Fruit fly (Drosophila melanogaster) whole organism, embryonic: ENCODE data around the gene Nf1.
A peak's percentile ranks its signal among the peaks of the same experiment; 100 is the strongest.

Experiments used
- Ada2b ChIP-seq: fragments of 200-800 bp; sonication (Bioruptor generic); IDR thresholded peaks from 2 replicates; pipeline ENCODE4 v1.3.6; 2022; ENCODE audit warnings: missing biosample characterization, missing genetic modification characterization
- Blimp-1 ChIP-seq: fragments of 200-800 bp; sonication (Bioruptor generic); optimal IDR thresholded peaks from 3 replicates; lab custom pipeline; 2018; ENCODE audit warnings: missing biosample characterization, missing genetic modification characterization, mild to moderate bottlenecking, moderate library complexity, missing genetic modification reagents
- CG12659 ChIP-seq: fragments of 200-800 bp; sonication (Bioruptor generic); optimal IDR thresholded peaks from 3 replicates; lab custom pipeline; 2017; ENCODE audit warnings: mild to moderate bottlenecking, missing biosample characterization, missing genetic modification reagents, missing genetic modification characterization
- CG16813 ChIP-seq: fragments of 200-800 bp; sonication (Bioruptor generic); IDR thresholded peaks from 3 replicates; pipeline ENCODE4 v1.3.6; 2022; ENCODE audit warnings: missing biosample characterization, missing genetic modification characterization; ENCODE audit not compliant: partially characterized antibody
- CG17361 ChIP-seq: fragments of 200-800 bp; sonication (Bioruptor generic); IDR thresholded peaks from 3 replicates; pipeline ENCODE4 v1.3.6; 2022; ENCODE audit warnings: missing biosample characterization, missing genetic modification characterization
- CG17829 ChIP-seq: fragments of 200-800 bp; optimal IDR thresholded peaks from 2 replicates; lab custom pipeline; 2019; ENCODE audit warnings: missing biosample characterization, mild to moderate bottlenecking, missing genetic modification characterization, moderate library complexity
- CG18262 ChIP-seq: fragments of 200-800 bp; optimal IDR thresholded peaks from 3 replicates; lab custom pipeline; 2019; ENCODE audit warnings: missing biosample characterization, mild to moderate bottlenecking, missing genetic modification characterization, moderate library complexity
- CG2678 ChIP-seq: fragments of 200-800 bp; sonication (Bioruptor generic); optimal IDR thresholded peaks from 3 replicates; lab custom pipeline; 2019; ENCODE audit warnings: missing biosample characterization, mild to moderate bottlenecking, missing genetic modification characterization, moderate library complexity
- CG30020 ChIP-seq: fragments of 200-800 bp; optimal IDR thresholded peaks from 2 replicates; lab custom pipeline; 2019; ENCODE audit warnings: missing biosample characterization, mild to moderate bottlenecking, missing genetic modification characterization, moderate library complexity
- CG32767 ChIP-seq: fragments of 200-800 bp; sonication (Bioruptor generic); IDR thresholded peaks from 2 replicates; pipeline ENCODE4 v1.3.6; 2022; ENCODE audit warnings: missing biosample characterization, missing genetic modification characterization
- CG34422 ChIP-seq: fragments of 200-800 bp; sonication (Bioruptor generic); IDR thresholded peaks from 3 replicates; pipeline ENCODE4 v1.3.6; 2022; ENCODE audit warnings: missing biosample characterization, missing genetic modification characterization
- CG3995 ChIP-seq: fragments of 200-800 bp; sonication (Bioruptor generic); optimal IDR thresholded peaks from 3 replicates; lab custom pipeline; 2016; ENCODE audit warnings: missing biosample characterization, missing genetic modification characterization
- CG4404 ChIP-seq: fragments of 200-800 bp; sonication (Bioruptor generic); IDR thresholded peaks from 2 replicates; pipeline ENCODE4 v1.3.6; 2022; ENCODE audit warnings: missing biosample characterization, missing genetic modification characterization
- CG4730 ChIP-seq: fragments of 200-800 bp; sonication (Bioruptor generic); IDR thresholded peaks from 2 replicates; pipeline ENCODE4 v1.3.6; 2022; ENCODE audit warnings: missing biosample characterization, missing genetic modification characterization
- CG4820 ChIP-seq: fragments of 200-800 bp; sonication (Bioruptor generic); optimal IDR thresholded peaks from 3 replicates; lab custom pipeline; 2016; ENCODE audit warnings: missing biosample characterization, missing genetic modification characterization
- CG5245 ChIP-seq: fragments of 200-800 bp; sonication (Bioruptor generic); optimal IDR thresholded peaks from 3 replicates; lab custom pipeline; 2016; ENCODE audit warnings: missing biosample characterization, missing genetic modification characterization
- CG6791 ChIP-seq: fragments of 200-800 bp; sonication (Bioruptor generic); IDR thresholded peaks from 3 replicates; pipeline ENCODE4 v1.3.6; 2022; ENCODE audit warnings: missing biosample characterization, missing genetic modification characterization; ENCODE audit not compliant: partially characterized antibody
- CG7271 ChIP-seq: fragments of 200-800 bp; sonication (Bioruptor generic); optimal IDR thresholded peaks from 2 replicates; lab custom pipeline; 2018; ENCODE audit warnings: missing biosample characterization, mild to moderate bottlenecking, missing genetic modification characterization, moderate library complexity
- CG7556 ChIP-seq: fragments of 200-800 bp; sonication (Bioruptor generic); optimal IDR thresholded peaks from 2 replicates; lab custom pipeline; 2017; ENCODE audit warnings: missing biosample characterization, mild to moderate bottlenecking, missing genetic modification characterization
- CG9727 ChIP-seq: fragments of 200-800 bp; sonication (Bioruptor generic); optimal IDR thresholded peaks from 3 replicates; lab custom pipeline; 2017; ENCODE audit warnings: missing biosample characterization, mild to moderate bottlenecking, missing genetic modification characterization
- Dad ChIP-seq: fragments of 200-800 bp; sonication (Bioruptor generic); optimal IDR thresholded peaks from 3 replicates; lab custom pipeline; 2016; ENCODE audit warnings: missing biosample characterization, missing genetic modification characterization
- Dll ChIP-seq: fragments of 200-800 bp; sonication (Bioruptor generic); IDR thresholded peaks from 4 replicates; pipeline ENCODE4 v1.3.6; 2022; ENCODE audit warnings: missing biosample characterization, missing genetic modification characterization; ENCODE audit not compliant: partially characterized antibody
- Eip74EF ChIP-seq, 2 experiments: fragments of 200-800 bp in 1 of 2; fragments of >200 bp in 1 of 2; sonication (Bioruptor generic) in 1 of 2; optimal IDR thresholded peaks; 2 replicates each; lab custom pipeline; 2017 to 2019; ENCODE audit warnings: missing biosample characterization in 2 of 2, missing genetic modification characterization in 2 of 2, mild to moderate bottlenecking in 1 of 2, moderate library complexity in 1 of 2
- Gsc ChIP-seq: fragments of 200-800 bp; sonication (Bioruptor generic); IDR thresholded peaks from 2 replicates; pipeline ENCODE4 v1.3.6; 2022; ENCODE audit warnings: missing biosample characterization, missing genetic modification characterization
- MBD-R2 ChIP-seq: fragments of 200-800 bp; sonication (Bioruptor generic); IDR thresholded peaks from 2 replicates; pipeline ENCODE4 v1.3.6; 2022; ENCODE audit warnings: missing biosample characterization, missing genetic modification characterization
- MESR4 ChIP-seq: fragments of 200-800 bp; sonication (Bioruptor generic); optimal IDR thresholded peaks from 2 replicates; lab custom pipeline; 2018; ENCODE audit warnings: missing biosample characterization, mild to moderate bottlenecking, missing genetic modification characterization, moderate library complexity
- Myb ChIP-seq: fragments of 200-800 bp; sonication (Bioruptor generic); optimal IDR thresholded peaks from 2 replicates; lab custom pipeline; 2016; ENCODE audit warnings: missing biosample characterization, missing genetic modification characterization
- Nf-YC ChIP-seq: fragments of 200-800 bp; optimal IDR thresholded peaks from 3 replicates; lab custom pipeline; 2019; ENCODE audit warnings: missing biosample characterization, mild to moderate bottlenecking, missing genetic modification characterization, moderate library complexity
- Sry-δ ChIP-seq: fragments of 200-800 bp; sonication (Bioruptor generic); optimal IDR thresholded peaks from 2 replicates; lab custom pipeline; 2016; ENCODE audit warnings: missing biosample characterization, missing genetic modification characterization
- TFAM ChIP-seq: fragments of 200-800 bp; sonication (Bioruptor generic); optimal IDR thresholded peaks from 2 replicates; lab custom pipeline; 2017; ENCODE audit warnings: missing biosample characterization, missing genetic modification characterization, inconsistent platforms
- btn ChIP-seq: fragments of 200-800 bp; sonication (Bioruptor generic); optimal IDR thresholded peaks from 2 replicates; lab custom pipeline; 2016; ENCODE audit warnings: missing biosample characterization, missing genetic modification characterization
- chinmo ChIP-seq: fragments of 200-800 bp; sonication (Bioruptor generic); IDR thresholded peaks from 4 replicates; pipeline ENCODE4 v1.3.6; 2022; ENCODE audit warnings: missing biosample characterization, missing genetic modification characterization; ENCODE audit not compliant: partially characterized antibody
- cwo ChIP-seq: fragments of 200-800 bp; sonication (Bioruptor generic); optimal IDR thresholded peaks from 3 replicates; lab custom pipeline; 2017; ENCODE audit warnings: missing biosample characterization, missing genetic modification characterization, mild to moderate bottlenecking, moderate library complexity, missing genetic modification reagents
- dimm ChIP-seq: fragments of 200-800 bp; sonication (Bioruptor generic); IDR thresholded peaks from 2 replicates; pipeline ENCODE4 v1.3.6; 2022; ENCODE audit warnings: missing biosample characterization, missing genetic modification characterization
- dmrt99B ChIP-seq: fragments of 200-800 bp; sonication (Bioruptor generic); optimal IDR thresholded peaks from 2 replicates; lab custom pipeline; 2018; ENCODE audit warnings: missing biosample characterization, mild to moderate bottlenecking, missing genetic modification characterization, moderate library complexity
- dpn ChIP-seq, 2 experiments: fragments of 200-800 bp; sonication (Bioruptor generic); optimal IDR thresholded peaks; 3 replicates each; lab custom pipeline; 2016; ENCODE audit warnings: missing biosample characterization in 2 of 2, missing genetic modification characterization in 2 of 2
- eve ChIP-seq, 2 experiments: fragments of >200 bp; optimal IDR thresholded peaks; 2 replicates each; lab custom pipeline; 2017; ENCODE audit warnings: missing biosample characterization in 2 of 2, missing genetic modification characterization in 2 of 2
- fru ChIP-seq: fragments of >200 bp; optimal IDR thresholded peaks from 2 replicates; lab custom pipeline; 2017
- gfzf ChIP-seq: fragments of 200-800 bp; sonication (Bioruptor generic); optimal IDR thresholded peaks from 2 replicates; lab custom pipeline; 2016; ENCODE audit warnings: missing biosample characterization, mild to moderate bottlenecking, missing genetic modification characterization, moderate library complexity
- grau ChIP-seq: fragments of 200-800 bp; optimal IDR thresholded peaks from 3 replicates; lab custom pipeline; 2019; ENCODE audit warnings: missing biosample characterization, mild to moderate bottlenecking, missing genetic modification characterization, moderate library complexity
- grn ChIP-seq: fragments of 200-800 bp; sonication (Bioruptor generic); optimal IDR thresholded peaks from 3 replicates; lab custom pipeline; 2017; ENCODE audit warnings: missing biosample characterization, missing genetic modification characterization
- gsb ChIP-seq: fragments of 200-800 bp; sonication (Bioruptor generic); IDR thresholded peaks from 2 replicates; pipeline ENCODE4 v1.3.6; 2022; ENCODE audit warnings: missing biosample characterization, missing genetic modification characterization
- pnt ChIP-seq: fragments of 200-800 bp; sonication (Bioruptor generic); optimal IDR thresholded peaks from 3 replicates; lab custom pipeline; 2016; ENCODE audit warnings: missing biosample characterization, missing genetic modification characterization
- repo ChIP-seq: fragments of 200-800 bp; sonication (Bioruptor generic); optimal IDR thresholded peaks from 2 replicates; lab custom pipeline; 2016; ENCODE audit warnings: missing biosample characterization, missing genetic modification characterization
- scrt ChIP-seq: fragments of 200-800 bp; sonication (Bioruptor generic); optimal IDR thresholded peaks from 2 replicates; lab custom pipeline; 2018; ENCODE audit warnings: missing biosample characterization, mild to moderate bottlenecking, missing genetic modification characterization, moderate library complexity
- slp2 ChIP-seq: fragments of 200-800 bp; sonication (Bioruptor generic); optimal IDR thresholded peaks from 2 replicates; lab custom pipeline; 2016; ENCODE audit warnings: missing biosample characterization, missing genetic modification characterization
- so ChIP-seq: fragments of 200-800 bp; sonication (Bioruptor generic); IDR thresholded peaks from 3 replicates; pipeline ENCODE4 v1.3.6; 2022; ENCODE audit warnings: missing biosample characterization, missing genetic modification characterization

Gene Nf1

dm6 chr3R:26036153-26037144 is 53.6 kb downstream of the Nf1 start (continued):
- TF ChIP-seq grn (GFP tag; lab: Kevin White, UChicago) (peak; percentile 45), Ada2b (GFP tag; lab: Robert Waterston, UW) (no peak; the same call in 1 of the 2 replicates), scrt (peak; percentile 36), Dad (GFP tag; lab: Kevin White, UChicago) (peak; percentile 62), Dll (no peak), Sry-δ (no peak), MESR4 (GFP tag; lab: Kevin White, UChicago) (no peak), so (GFP tag; lab: Robert Waterston, UW) (peak; percentile 45; the same call in 1 of the 3 replicates), CG4820 (peak; percentile 88), CG18262 (peak; percentile 99), grau (tag; lab: Kevin White, UChicago) (peak; percentile 91), CG32767 (GFP tag; lab: Robert Waterston, UW) (peak; percentile 55; the same call in 1 of the 2 replicates), Eip74EF (GFP tag; optimal IDR thresholded peaks at IDR 0.05; lab: Kevin White, UChicago) (peak in 1 of 2 experiments; percentile 94), chinmo (GFP tag; lab: Robert Waterston, UW) (no peak), CG12659 (GFP tag; lab: Kevin White, UChicago) (peak; percentile 79), Gsc (peak; percentile 51; the same call in 1 of the 2 replicates), dmrt99B (tag; lab: Kevin White, UChicago) (peak; percentile 93), CG17829 (tag; lab: Kevin White, UChicago) (peak; percentile 98), dpn (GFP tag; optimal IDR thresholded peaks at IDR 0.05; lab: Kevin White, UChicago) (peak; percentile 60 to 65), CG34422 (GFP tag; lab: Robert Waterston, UW) (peak; percentile 25; the same call in 1 of the 3 replicates), CG4404 (peak; percentile 86), CG16813 (GFP tag; lab: Robert Waterston, UW) (0 out of 3 replicates have a peak, but pooled peaks have one; percentile 7), repo (GFP tag; lab: Kevin White, UChicago) (no peak), eve (GFP tag; optimal IDR thresholded peaks at IDR 0.05; lab: Kevin White, UChicago) (peak in 1 of 2 experiments; percentile 78), gsb (GFP tag; lab: Robert Waterston, UW) (no peak), CG9727 (GFP tag; lab: Kevin White, UChicago) (peak; percentile 98), Blimp-1 (GFP tag; lab: Kevin White, UChicago) (peak; percentile 94), MBD-R2 (GFP tag; lab: Robert Waterston, UW) (no peak), CG7556 (GFP tag; lab: Kevin White, UChicago) (peak; percentile 97), cwo (GFP tag; lab: Kevin White, UChicago) (peak; percentile 62), CG2678 (tag; lab: Kevin White, UChicago) (peak; percentile 95), CG3995 (GFP tag; lab: Kevin White, UChicago) (no peak), CG5245 (GFP tag; lab: Kevin White, UChicago) (peak; percentile 52), dimm (GFP tag; lab: Robert Waterston, UW) (no peak), TFAM (peak; percentile 75), CG30020 (tag; lab: Kevin White, UChicago) (peak; percentile 88), btn (GFP tag; lab: Kevin White, UChicago) (peak; percentile 66), gfzf (GFP tag; lab: Kevin White, UChicago) (no peak), fru (lab: Kevin White, UChicago) (no peak), CG6791 (GFP tag; lab: Robert Waterston, UW) (peak; percentile 67; the same call in 2 of the 3 replicates), Nf-YC (tag; lab: Kevin White, UChicago) (peak; percentile 70), slp2 (peak; percentile 73), Myb (GFP tag; lab: Kevin White, UChicago) (peak; percentile 30), CG4730 (no peak; the same call in 1 of the 2 replicates), CG17361 (GFP tag; lab: Robert Waterston, UW) (peak; percentile 98), pnt (GFP tag; lab: Kevin White, UChicago) (peak; percentile 74), CG7271 (tag; lab: Kevin White, UChicago) (peak; percentile 90)
